Fruit fly (Drosophila melanogaster) whole organism, embryonic: ENCODE data around the gene Cp7Fa.

Experiments used
- Antp ChIP-seq: fragments of 200-800 bp; sonication (Bioruptor generic); optimal IDR thresholded peaks from 3 replicates; lab custom pipeline; 2016; ENCODE audit warnings: missing biosample characterization, missing genetic modification characterization
- CG10959 ChIP-seq: fragments of 200-800 bp; sonication (Bioruptor generic); IDR thresholded peaks from 2 replicates; pipeline ENCODE4 v1.3.6; 2022; ENCODE audit warnings: missing biosample characterization, missing genetic modification characterization
- CG11093 ChIP-seq: fragments of 200-800 bp; sonication (Bioruptor generic); IDR thresholded peaks from 3 replicates; pipeline ENCODE4 v1.3.6; 2022; ENCODE audit warnings: missing biosample characterization, missing genetic modification characterization
- CG13287 ChIP-seq: fragments of 200-800 bp; sonication (Bioruptor generic); IDR thresholded peaks from 2 replicates; pipeline ENCODE4 v1.3.6; 2022; ENCODE audit warnings: missing biosample characterization, missing genetic modification characterization; ENCODE audit not compliant: partially characterized antibody
- CG14860 ChIP-seq: fragments of 200-800 bp; sonication (Bioruptor generic); IDR thresholded peaks from 3 replicates; pipeline ENCODE4 v1.3.6; 2022; ENCODE audit warnings: missing biosample characterization, missing genetic modification characterization; ENCODE audit not compliant: partially characterized antibody
- CG17385 ChIP-seq: fragments of 200-800 bp; sonication (Bioruptor generic); optimal IDR thresholded peaks from 3 replicates; lab custom pipeline; 2018; ENCODE audit warnings: missing biosample characterization, mild to moderate bottlenecking, missing genetic modification characterization
- CG2129 ChIP-seq: fragments of 200-800 bp; sonication (Bioruptor generic); IDR thresholded peaks from 2 replicates; pipeline ENCODE4 v1.3.6; 2022; ENCODE audit warnings: missing biosample characterization, missing genetic modification characterization; ENCODE audit not compliant: partially characterized antibody
- CG2678 ChIP-seq: fragments of 200-800 bp; sonication (Bioruptor generic); optimal IDR thresholded peaks from 3 replicates; lab custom pipeline; 2019; ENCODE audit warnings: missing biosample characterization, mild to moderate bottlenecking, missing genetic modification characterization, moderate library complexity
- CG42726 ChIP-seq: fragments of 200-800 bp; sonication (Bioruptor generic); IDR thresholded peaks from 2 replicates; pipeline ENCODE4 v1.3.6; 2022; ENCODE audit warnings: missing biosample characterization, missing genetic modification characterization; ENCODE audit not compliant: partially characterized antibody
- CG6175 ChIP-seq: fragments of 200-800 bp; sonication (Bioruptor generic); IDR thresholded peaks from 3 replicates; pipeline ENCODE4 v1.3.6; 2022; ENCODE audit warnings: missing biosample characterization, missing genetic modification characterization
- CG8359 ChIP-seq: fragments of 200-800 bp; sonication (Bioruptor generic); optimal IDR thresholded peaks from 2 replicates; lab custom pipeline; 2017; ENCODE audit warnings: missing biosample characterization, mild to moderate bottlenecking, missing genetic modification characterization, borderline replicate concordance
- Dad ChIP-seq: fragments of 200-800 bp; sonication (Bioruptor generic); optimal IDR thresholded peaks from 3 replicates; lab custom pipeline; 2016; ENCODE audit warnings: missing biosample characterization, missing genetic modification characterization
- Dll ChIP-seq: fragments of 200-800 bp; sonication (Bioruptor generic); IDR thresholded peaks from 4 replicates; pipeline ENCODE4 v1.3.6; 2022; ENCODE audit warnings: missing biosample characterization, missing genetic modification characterization; ENCODE audit not compliant: partially characterized antibody
- Ets65A ChIP-seq: fragments of 200-800 bp; sonication (Bioruptor generic); peaks from one replicate; lab custom pipeline; 2016; ENCODE audit warnings: missing biosample characterization, missing genetic modification characterization
- GATAe ChIP-seq: fragments of 200-800 bp; sonication (Bioruptor generic); conservative IDR thresholded peaks from 2 replicates; pipeline ENCODE4 v1.3.6; 2022; ENCODE audit warnings: missing biosample characterization, missing genetic modification characterization
- H2.0 ChIP-seq: fragments of 200-800 bp; sonication (Bioruptor generic); IDR thresholded peaks from 2 replicates; pipeline ENCODE4 v1.3.6; 2022; ENCODE audit warnings: missing biosample characterization, missing genetic modification characterization
- HmgD ChIP-seq: fragments of 200-800 bp; sonication (Bioruptor generic); optimal IDR thresholded peaks from 3 replicates; lab custom pipeline; 2016; ENCODE audit warnings: missing biosample characterization, missing genetic modification characterization
- Hmx ChIP-seq: fragments of 200-800 bp; sonication (Bioruptor generic); optimal IDR thresholded peaks from 2 replicates; lab custom pipeline; 2016; ENCODE audit warnings: missing biosample characterization, missing genetic modification characterization
- Opbp ChIP-seq: fragments of 200-800 bp; sonication (Bioruptor generic); IDR thresholded peaks from 3 replicates; pipeline ENCODE4 v1.3.6; 2022; ENCODE audit warnings: missing biosample characterization, missing genetic modification characterization; ENCODE audit not compliant: partially characterized antibody
- PHDP ChIP-seq: fragments of 200-800 bp; sonication (Bioruptor generic); optimal IDR thresholded peaks from 3 replicates; lab custom pipeline; 2018; ENCODE audit warnings: missing biosample characterization, mild to moderate bottlenecking, missing genetic modification characterization, moderate library complexity
- Scr ChIP-seq: fragments of 200-800 bp; sonication (Bioruptor generic); IDR thresholded peaks from 2 replicates; pipeline ENCODE4 v1.3.6; 2022; ENCODE audit warnings: missing biosample characterization, missing genetic modification characterization; ENCODE audit not compliant: partially characterized antibody
- Xbp1 ChIP-seq: fragments of 200-800 bp; sonication (Bioruptor generic); optimal IDR thresholded peaks from 3 replicates; lab custom pipeline; 2016; ENCODE audit warnings: missing biosample characterization, mild to moderate bottlenecking, missing genetic modification characterization
- bbx ChIP-seq: fragments of 200-800 bp; sonication (Bioruptor generic); IDR thresholded peaks from 2 replicates; pipeline ENCODE4 v1.3.6; 2022; ENCODE audit warnings: missing biosample characterization, missing genetic modification characterization; ENCODE audit not compliant: partially characterized antibody
- bcd ChIP-seq: fragments of 200-800 bp; sonication (Bioruptor generic); optimal IDR thresholded peaks from 2 replicates; lab custom pipeline; 2017; ENCODE audit warnings: missing biosample characterization, mild to moderate bottlenecking, missing genetic modification characterization
- chinmo ChIP-seq: fragments of 200-800 bp; sonication (Bioruptor generic); IDR thresholded peaks from 4 replicates; pipeline ENCODE4 v1.3.6; 2022; ENCODE audit warnings: missing biosample characterization, missing genetic modification characterization; ENCODE audit not compliant: partially characterized antibody
- corto ChIP-seq: fragments of 200-800 bp; sonication (Bioruptor generic); optimal IDR thresholded peaks from 2 replicates; lab custom pipeline; 2016; ENCODE audit warnings: missing biosample characterization, mild to moderate bottlenecking, missing genetic modification characterization, moderate library complexity
- dimm ChIP-seq: fragments of 200-800 bp; sonication (Bioruptor generic); IDR thresholded peaks from 2 replicates; pipeline ENCODE4 v1.3.6; 2022; ENCODE audit warnings: missing biosample characterization, missing genetic modification characterization
- ems ChIP-seq: fragments of 200-800 bp; sonication (Bioruptor generic); optimal IDR thresholded peaks from 3 replicates; lab custom pipeline; 2016; ENCODE audit warnings: missing biosample characterization, missing genetic modification characterization
- exex ChIP-seq: fragments of 200-800 bp; sonication (Bioruptor generic); optimal IDR thresholded peaks from 4 replicates; lab custom pipeline; 2018; ENCODE audit warnings: missing biosample characterization, mild to moderate bottlenecking, missing genetic modification characterization, moderate library complexity
- hb ChIP-seq: fragments of 200-800 bp; sonication (Bioruptor generic); IDR thresholded peaks from 3 replicates; pipeline ENCODE4 v1.3.6; 2022; ENCODE audit warnings: missing biosample characterization, missing genetic modification characterization; ENCODE audit not compliant: partially characterized antibody
- hbn ChIP-seq: fragments of 200-800 bp; sonication (Bioruptor generic); IDR thresholded peaks from 2 replicates; pipeline ENCODE4 v1.3.6; 2022; ENCODE audit warnings: missing biosample characterization, missing genetic modification characterization; ENCODE audit not compliant: partially characterized antibody
- inv ChIP-seq: fragments of 200-800 bp; sonication (Bioruptor generic); IDR thresholded peaks from 2 replicates; pipeline ENCODE4 v1.3.6; 2022; ENCODE audit warnings: missing biosample characterization, missing genetic modification characterization; ENCODE audit not compliant: partially characterized antibody
- knrl ChIP-seq: fragments of 200-800 bp; sonication (Bioruptor generic); IDR thresholded peaks from 3 replicates; pipeline ENCODE4 v1.3.6; 2022; ENCODE audit warnings: missing biosample characterization, missing genetic modification characterization; ENCODE audit not compliant: partially characterized antibody
- lab ChIP-seq: fragments of 200-800 bp; sonication (Bioruptor generic); optimal IDR thresholded peaks from 3 replicates; lab custom pipeline; 2017; ENCODE audit warnings: missing biosample characterization, missing genetic modification characterization, mild to moderate bottlenecking, moderate library complexity, missing genetic modification reagents
- lbe ChIP-seq: fragments of 200-800 bp; sonication (Bioruptor generic); optimal IDR thresholded peaks from 2 replicates; lab custom pipeline; 2016; ENCODE audit warnings: missing biosample characterization, mild to moderate bottlenecking, missing genetic modification characterization
- lilli ChIP-seq: fragments of 200-800 bp; sonication (Bioruptor generic); optimal IDR thresholded peaks from 3 replicates; lab custom pipeline; 2016; ENCODE audit warnings: missing biosample characterization, missing genetic modification characterization
- nerfin-2 ChIP-seq: fragments of 200-800 bp; sonication (Bioruptor generic); IDR thresholded peaks from 2 replicates; pipeline ENCODE4 v1.3.6; 2022; ENCODE audit warnings: missing biosample characterization, missing genetic modification characterization; ENCODE audit not compliant: partially characterized antibody
- onecut ChIP-seq: fragments of 200-800 bp; sonication (Bioruptor generic); IDR thresholded peaks from 2 replicates; pipeline ENCODE4 v1.3.6; 2022; ENCODE audit warnings: missing biosample characterization, missing genetic modification characterization
- pan ChIP-seq, 4 experiments: fragments of >200 bp in 3 of 4; fragments of 200-800 bp in 1 of 4; sonication (Bioruptor generic) in 1 of 4; optimal IDR thresholded peaks in 3 of 4; IDR thresholded peaks in 1 of 4; 2 replicates each; pipeline versions ENCODE4 v1.3.6 to Lab custom; 2017 to 2022; ENCODE audit warnings: missing biosample characterization in 2 of 4, missing genetic modification characterization in 2 of 4, mixed read lengths in 1 of 4
- salm ChIP-seq: fragments of 200-800 bp; sonication (Bioruptor generic); optimal IDR thresholded peaks from 2 replicates; lab custom pipeline; 2018; ENCODE audit warnings: missing biosample characterization, mild to moderate bottlenecking, missing genetic modification characterization
- sd ChIP-seq: fragments of 200-800 bp; sonication (Bioruptor generic); optimal IDR thresholded peaks from 3 replicates; lab custom pipeline; 2018; ENCODE audit warnings: missing biosample characterization, mild to moderate bottlenecking, missing genetic modification characterization, moderate library complexity
- sens ChIP-seq: fragments of 200-800 bp; sonication (Bioruptor generic); peaks from one replicate; lab custom pipeline; 2016; ENCODE audit warnings: missing biosample characterization, missing genetic modification characterization
- sob ChIP-seq: fragments of 200-800 bp; sonication (Bioruptor generic); IDR thresholded peaks from 2 replicates; pipeline ENCODE4 v1.3.6; 2022; ENCODE audit warnings: missing biosample characterization, missing genetic modification characterization
- tll ChIP-seq, 2 experiments: fragments of 200-800 bp in 1 of 2; fragments of >200 bp in 1 of 2; sonication (Bioruptor generic) in 1 of 2; optimal IDR thresholded peaks; 2 replicates each; lab custom pipeline; 2017 to 2019; ENCODE audit warnings: missing biosample characterization in 2 of 2, missing genetic modification characterization in 2 of 2, mild to moderate bottlenecking in 1 of 2, moderate library complexity in 1 of 2
- vnd ChIP-seq: fragments of 200-800 bp; sonication (Bioruptor generic); IDR thresholded peaks from 3 replicates; pipeline ENCODE4 v1.3.6; 2022; ENCODE audit warnings: missing biosample characterization, missing genetic modification characterization; ENCODE audit not compliant: partially characterized antibody
- zf30C ChIP-seq: fragments of 200-800 bp; sonication (Bioruptor generic); optimal IDR thresholded peaks from 3 replicates; lab custom pipeline; 2018; ENCODE audit warnings: missing biosample characterization, mild to moderate bottlenecking, missing genetic modification characterization

Gene Cp7Fa

dm6 chrX:8450214-8450904 is 20.3 kb upstream of the Cp7Fa start (continued):
- TF ChIP-seq exex (tag; lab: Kevin White, UChicago): no peak
- peak; percentile 78 for TF ChIP-seq sd (tag; lab: Kevin White, UChicago)
- no peak for TF ChIP-seq CG17385 (GFP tag; lab: Kevin White, UChicago)
- no peak for TF ChIP-seq Dll (GFP tag; lab: Robert Waterston, UW)
- TF ChIP-seq Xbp1 (GFP tag; lab: Kevin White, UChicago): no peak
- no peak for TF ChIP-seq CG2129
- no peak for TF ChIP-seq dimm (GFP tag; lab: Robert Waterston, UW)
- no peak for TF ChIP-seq sob
- TF ChIP-seq CG11093 (GFP tag; lab: Robert Waterston, UW): no peak
- peak; percentile 8 for TF ChIP-seq lab (GFP tag; lab: Kevin White, UChicago)
- TF ChIP-seq corto: no peak
- TF ChIP-seq lilli (GFP tag; lab: Kevin White, UChicago): peak; percentile 4
- TF ChIP-seq CG6175: no peak
- TF ChIP-seq PHDP (tag; lab: Kevin White, UChicago): no peak
- peak; percentile 24 for TF ChIP-seq CG2678 (tag; lab: Kevin White, UChicago)
- TF ChIP-seq Hmx: no peak
- no peak for TF ChIP-seq Antp (GFP tag; lab: Kevin White, UChicago)
- TF ChIP-seq ems (GFP tag; lab: Kevin White, UChicago): no peak
- TF ChIP-seq tll (GFP tag; optimal IDR thresholded peaks at IDR 0.05; lab: Kevin White, UChicago): no peak
- peak; percentile 64 for TF ChIP-seq GATAe (GFP tag; lab: Robert Waterston, UW)
- TF ChIP-seq bcd (GFP tag; lab: Kevin White, UChicago): no peak

DNA sequence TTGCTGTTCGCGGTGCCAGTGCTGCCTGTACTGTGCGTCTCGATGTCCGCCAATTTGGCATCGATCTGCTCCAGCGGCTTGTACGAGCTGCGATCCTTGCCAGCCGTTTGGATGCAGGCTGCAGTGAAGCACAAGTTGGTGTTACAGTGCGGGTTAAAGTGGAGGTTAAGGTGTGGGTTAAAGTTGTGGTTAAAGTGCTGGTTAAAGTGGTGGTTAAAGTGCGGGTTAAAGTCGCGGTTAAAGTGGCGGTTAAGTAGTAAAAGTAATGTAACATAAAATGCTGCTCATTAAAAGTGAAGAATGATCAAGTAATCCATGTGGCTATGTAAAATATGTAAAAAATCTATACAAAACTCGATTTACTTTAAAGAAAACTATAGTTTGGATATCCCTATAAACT is 18.5 kb upstream of the Cp7Fa start:
- TF ChIP-seq CG10959 (no peak), Ets65A (GFP tag; lab: Kevin White, UChicago) (no peak), CG2129 (peak; percentile 51; the same call in 1 of the 2 replicates), Scr (GFP tag; lab: Robert Waterston, UW) (peak; percentile 90), nerfin-2 (peak; percentile 100), inv (peak; percentile 82; the same call in 1 of the 2 replicates), HmgD (GFP tag; lab: Kevin White, UChicago) (no peak), H2.0 (GFP tag; lab: Robert Waterston, UW) (no peak), hbn (GFP tag; lab: Robert Waterston, UW) (peak; percentile 92), sens (GFP tag; lab: Kevin White, UChicago) (no peak), CG13287 (GFP tag; lab: Robert Waterston, UW) (peak; percentile 85), CG14860 (GFP tag; lab: Robert Waterston, UW) (peak; percentile 100), vnd (GFP tag; lab: Robert Waterston, UW) (peak; percentile 99), CG8359 (GFP tag; lab: Kevin White, UChicago) (no peak), knrl (GFP tag; lab: Robert Waterston, UW) (peak; percentile 48; the same call in 2 of the 3 replicates), pan (optimal IDR thresholded peaks at IDR 0.05; lab: Kevin White, UChicago) (no peak), pan (GFP tag; optimal IDR thresholded peaks at IDR 0.05 in 1 of 2, IDR thresholded peaks at IDR 0.05 in 1 of 2) (no peak), bbx (GFP tag; lab: Robert Waterston, UW) (peak; percentile 61; the same call in 1 of the 2 replicates), onecut (GFP tag; lab: Robert Waterston, UW) (no peak), Opbp (peak; percentile 99; the same call in 2 of the 3 replicates), Dad (GFP tag; lab: Kevin White, UChicago) (no peak), lbe (GFP tag; lab: Kevin White, UChicago) (no peak), zf30C (GFP tag; lab: Kevin White, UChicago) (no peak), chinmo (GFP tag; lab: Robert Waterston, UW) (peak; percentile 100), hb (peak; percentile 100), salm (tag; lab: Kevin White, UChicago) (no peak), CG42726 (GFP tag; lab: Robert Waterston, UW) (peak; percentile 71; the same call in 1 of the 2 replicates)
